Worm (Caenorhabditis elegans) whole organism, midembryonic: ENCODE measurements around the gene K02E10.6.

Experiments used
- T22C8.4 ChIP-seq: fragments of 200-800 bp; sonication (Bioruptor generic); IDR thresholded peaks from 2 replicates; pipeline ENCODE4 v1.3.6; 2022; ENCODE audit warnings: missing genetic modification characterization, missing compliant biosample characterization
- cog-1 ChIP-seq: sonication (generic microtip); optimal IDR thresholded peaks from 2 replicates; lab custom pipeline; 2016; ENCODE audit warnings: missing genetic modification characterization, missing compliant biosample characterization
- flt-1 ChIP-seq: fragments of 200-800 bp; sonication (Bioruptor generic); IDR thresholded peaks from 2 replicates; pipeline ENCODE4 v1.3.6; 2022; ENCODE audit warnings: missing genetic modification characterization, missing compliant biosample characterization
- klf-2 ChIP-seq: fragments of 200-800 bp; sonication (Bioruptor generic); conservative IDR thresholded peaks from 2 replicates; pipeline ENCODE4 v1.3.6; 2022; ENCODE audit warnings: missing genetic modification reagents, missing genetic modification characterization, missing compliant biosample characterization
- med-1 ChIP-seq: sonication (generic microtip); optimal IDR thresholded peaks from 2 replicates; lab custom pipeline; 2017; ENCODE audit warnings: missing genetic modification characterization, mild to moderate bottlenecking, missing compliant biosample characterization, antibody characterized with exemption, missing genetic modification reagents; ENCODE audit not compliant: insufficient read depth
- ref-1 ChIP-seq: fragments of 200-800 bp; sonication (Bioruptor generic); conservative IDR thresholded peaks from 2 replicates; pipeline ENCODE4 v1.3.6; 2022; ENCODE audit warnings: missing genetic modification reagents, missing genetic modification characterization, missing compliant biosample characterization
- tab-1 ChIP-seq: fragments of 200-800 bp; sonication (Bioruptor generic); IDR thresholded peaks from 2 replicates; pipeline ENCODE4 v1.3.6; 2022; ENCODE audit warnings: missing genetic modification characterization, missing compliant biosample characterization
- ztf-23 ChIP-seq: fragments of 200-800 bp; sonication (Bioruptor generic); IDR thresholded peaks from 2 replicates; pipeline ENCODE4 v1.3.6; 2022; ENCODE audit warnings: missing genetic modification reagents, missing genetic modification characterization, missing compliant biosample characterization
- ztf-29 ChIP-seq: fragments of 200-800 bp; sonication (Bioruptor generic); IDR thresholded peaks from 2 replicates; pipeline ENCODE4 v1.3.6; 2022; ENCODE audit warnings: missing genetic modification reagents, missing genetic modification characterization, missing compliant biosample characterization

Gene K02E10.6

ce11 chrX:2435353-2435752 is 47.2 kb downstream of the K02E10.6 start:
- TF ChIP-seq ztf-29 (GFP tag; lab: Robert Waterston, UW) (no peak), klf-2 (GFP tag; lab: Robert Waterston, UW) (no peak), T22C8.4 (no peak), med-1 (GFP tag; lab: Kevin White, UChicago) (no peak), ref-1 (GFP tag; lab: Robert Waterston, UW) (no peak), ztf-23 (GFP tag; lab: Robert Waterston, UW) (no peak), tab-1 (GFP tag; lab: Robert Waterston, UW) (no peak), flt-1 (GFP tag; lab: Robert Waterston, UW) (no peak), cog-1 (tag; lab: Kevin White, UChicago) (no peak)

ce11 chrX:2433805-2434204 is 48.8 kb downstream of the K02E10.6 start:
- TF ChIP-seq ztf-29 (GFP tag; lab: Robert Waterston, UW) = peak; percentile 70
- no peak for TF ChIP-seq flt-1 (GFP tag; lab: Robert Waterston, UW)

- TF ChIP-seq ztf-29 (GFP tag; lab: Robert Waterston, UW) = peak; percentile 91
- no peak for TF ChIP-seq med-1 (GFP tag; lab: Kevin White, UChicago)
- peak; percentile 65; the same call in 1 of the 2 replicates for TF ChIP-seq flt-1 (GFP tag; lab: Robert Waterston, UW)
- peak; percentile 88 for TF ChIP-seq cog-1 (tag; lab: Kevin White, UChicago)
- TF ChIP-seq klf-2 (GFP tag; lab: Robert Waterston, UW) = no peak
- no peak for TF ChIP-seq ref-1 (GFP tag; lab: Robert Waterston, UW)
- TF ChIP-seq ztf-23 (GFP tag; lab: Robert Waterston, UW) = no peak
- TF ChIP-seq tab-1 (GFP tag; lab: Robert Waterston, UW) = no peak
- TF ChIP-seq T22C8.4 = no peak
These were observed 50.1 kb downstream of the K02E10.6 start for ce11 chrX:2432459-2432858.
